Worm (Caenorhabditis elegans): ENCODE results near the gene Y39H10A.1.

Y39H10A.1 gene

DNA sequence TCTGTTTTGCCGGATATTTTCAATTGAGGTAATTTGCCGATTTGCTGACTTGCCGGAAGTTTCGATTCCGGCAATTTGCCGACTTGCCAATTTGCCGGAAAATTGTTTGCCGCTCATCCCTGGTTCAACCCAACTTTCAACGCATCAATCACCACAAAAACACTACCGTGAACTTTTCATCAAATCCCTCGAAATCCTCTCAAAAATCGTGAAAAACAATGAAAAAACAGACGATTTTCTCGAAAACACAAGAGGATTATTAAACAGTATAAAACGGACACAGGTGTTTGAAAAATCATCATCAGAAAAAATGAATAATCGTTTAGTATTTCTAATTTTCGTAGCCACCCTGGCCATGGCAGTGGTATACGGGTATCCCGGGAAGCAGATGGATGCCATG lies at the start of gene Y39H10A.1:
TSS of gene Y39H10A.1 (plus strand) at position 301 of the 400 bp plus-strand sequence.
- no peak for TF ChIP-seq rcor-1 (GFP tag; IDR thresholded peaks at IDR 0.05)
- no peak for TF ChIP-seq madf-6 (GFP tag; IDR thresholded peaks at IDR 0.05)
- no peak for TF ChIP-seq unc-62 (GFP tag; optimal IDR thresholded peaks at IDR 0.05)

DNA sequence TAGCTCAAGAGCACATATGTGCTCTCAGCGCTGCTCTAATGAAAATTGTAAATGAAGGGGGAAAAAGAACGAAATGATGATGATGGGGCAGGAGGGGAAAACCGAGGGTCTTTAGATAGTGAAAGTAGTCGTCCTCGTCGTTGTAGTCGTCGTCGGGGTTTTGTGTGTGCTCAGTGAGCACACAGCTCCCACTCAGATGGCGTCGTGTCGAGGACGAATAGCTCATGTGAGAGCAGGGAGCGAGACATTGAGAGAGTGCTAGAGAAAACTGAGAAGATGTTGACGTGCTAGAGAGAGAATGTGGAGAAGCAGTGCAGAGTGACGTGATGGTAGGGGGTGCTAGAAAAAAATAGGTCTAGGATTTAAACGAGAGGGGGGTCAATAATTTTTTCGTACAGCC lies 49.3 kb upstream of the Y39H10A.1 start:
- TF ChIP-seq ZK185.1 (tag; optimal IDR thresholded peaks at IDR 0.05; ENCODE audit: poor library complexity, severe bottlenecking): no peak
- no peak for TF ChIP-seq nfya-2 (GFP tag; IDR thresholded peaks at IDR 0.05)
- TF ChIP-seq nfyb-1 (GFP tag; IDR thresholded peaks at IDR 0.05): 0 out of 2 replicates have a peak, but pooled peaks have one; percentile 25
- TF ChIP-seq nhr-120 (GFP tag; IDR thresholded peaks at IDR 0.05): no peak
- TF ChIP-seq lin-35 (GFP tag; optimal IDR thresholded peaks at IDR 0.05): peak in 1 of 3 experiments; percentile 17
- TF ChIP-seq ceh-58 (GFP tag; IDR thresholded peaks at IDR 0.05): no peak
- TF ChIP-seq pha-4 (tag; optimal IDR thresholded peaks at IDR 0.05): no peak
- no peak for TF ChIP-seq bed-2 (GFP tag; IDR thresholded peaks at IDR 0.05)
- no peak for TF ChIP-seq gei-17 (GFP tag; optimal IDR thresholded peaks at IDR 0.05)
- TF ChIP-seq K11D2.4 (GFP tag; IDR thresholded peaks at IDR 0.05): no peak
- no peak for TF ChIP-seq efl-1 (GFP tag; optimal IDR thresholded peaks at IDR 0.05)
- no peak for TF ChIP-seq K12H6.12 (tag; optimal IDR thresholded peaks at IDR 0.05)
- no peak for TF ChIP-seq egl-18 (GFP tag; IDR thresholded peaks at IDR 0.05)
- TF ChIP-seq Y53F4B.3 (GFP tag; IDR thresholded peaks at IDR 0.05): no peak
- TF ChIP-seq akir-1 (GFP tag; optimal IDR thresholded peaks at IDR 0.05): no peak
- peak; percentile 61 for TF ChIP-seq ceh-27 (GFP tag; optimal IDR thresholded peaks at IDR 0.05)
- TF ChIP-seq ceh-100 (GFP tag; IDR thresholded peaks at IDR 0.05): no peak
- TF ChIP-seq aptf-3 (GFP tag; IDR thresholded peaks at IDR 0.05): no peak
- TF ChIP-seq mel-28 (tag; optimal IDR thresholded peaks at IDR 0.05; ENCODE audit: borderline replicate concordance): no peak
- 0 out of 2 replicates have a peak, but pooled peaks have one; percentile 39 for TF ChIP-seq zfh-2 (GFP tag; conservative IDR thresholded peaks at IDR 0.05)
- TF ChIP-seq B0336.3 (GFP tag; IDR thresholded peaks at IDR 0.05): no peak

- no peak for TF ChIP-seq F52B5.7 (tag; optimal IDR thresholded peaks at IDR 0.05)
- TF ChIP-seq Y56A3A.18 (GFP tag; IDR thresholded peaks at IDR 0.05): no peak
- TF ChIP-seq ceh-91 (GFP tag; IDR thresholded peaks at IDR 0.05): no peak
- no peak for TF ChIP-seq snpc-1.3 (tag; optimal IDR thresholded peaks at IDR 0.05; ENCODE audit: insufficient read depth)
- no peak for TF ChIP-seq nfyb-1 (GFP tag; IDR thresholded peaks at IDR 0.05)
- TF ChIP-seq ztf-6 (GFP tag; IDR thresholded peaks at IDR 0.05): no peak
- TF ChIP-seq ekl-4 (GFP tag; IDR thresholded peaks at IDR 0.05): no peak
- TF ChIP-seq madf-8 (GFP tag; conservative IDR thresholded peaks at IDR 0.05): no peak
- TF ChIP-seq madf-10 (tag; optimal IDR thresholded peaks at IDR 0.05): no peak
- TF ChIP-seq attf-6 (GFP tag; IDR thresholded peaks at IDR 0.05): no peak
- TF ChIP-seq Y67H2A.10 (GFP tag; conservative IDR thresholded peaks at IDR 0.05): no peak
- no peak for TF ChIP-seq ztf-22 (GFP tag; optimal IDR thresholded peaks at IDR 0.05)
- no peak for TF ChIP-seq him-1 (tag; optimal IDR thresholded peaks at IDR 0.05)
- TF ChIP-seq rpc-1 (optimal IDR thresholded peaks at IDR 0.05): no peak
- no peak for TF ChIP-seq rpc-1 (tag; optimal IDR thresholded peaks at IDR 0.05)
- no peak for TF ChIP-seq T26A5.8 (tag; optimal IDR thresholded peaks at IDR 0.05)
- no peak for TF ChIP-seq pha-4 (tag; optimal IDR thresholded peaks at IDR 0.05)
- TF ChIP-seq mel-28 (tag; optimal IDR thresholded peaks at IDR 0.05; ENCODE audit: borderline replicate concordance): no peak
- no peak for TF ChIP-seq efl-1 (GFP tag; optimal IDR thresholded peaks at IDR 0.05)
- no peak for TF ChIP-seq gei-17 (GFP tag; optimal IDR thresholded peaks at IDR 0.05)
- TF ChIP-seq hsf-1 (GFP tag; IDR thresholded peaks at IDR 0.05): no peak
Observed at ce11 chrV:3718507-3718906, 48.5 kb upstream of the Y39H10A.1 start.

Measured in whole organism, young adult.